Worm (Caenorhabditis elegans) whole organism, dauer: Measurements from ENCODE around the gene bgnt-1.5.

Source experiments
- unc-62 ChIP-seq: sonication (generic microtip); optimal IDR thresholded peaks from 2 replicates; lab custom pipeline; 2017; ENCODE audit warnings: missing biosample characterization, missing genetic modification reagents, missing genetic modification characterization

The bgnt-1.5 gene

DNA sequence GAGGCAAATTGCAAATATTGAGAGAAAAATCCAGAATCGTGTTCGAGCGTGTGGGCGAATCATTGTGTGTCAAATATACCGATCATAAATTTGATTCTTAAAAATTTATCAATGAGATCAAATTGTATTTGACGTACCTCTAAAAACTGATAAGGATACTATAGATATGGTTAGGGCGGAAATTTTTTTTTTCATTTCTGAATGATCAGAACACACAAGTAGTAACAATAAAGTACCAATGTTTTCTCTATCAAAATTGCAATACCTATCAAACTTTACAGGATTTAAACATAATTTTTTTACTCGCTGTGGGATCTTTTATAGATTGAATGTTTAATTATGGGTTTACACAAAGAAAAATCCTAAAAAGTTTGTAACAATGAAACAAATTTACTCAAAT lies at the start of gene bgnt-1.5:
bgnt-1.5 (minus strand) TSS at position 101 of the 400 bp plus-strand sequence.
- no peak for TF ChIP-seq unc-62 (GFP tag; lab: Kevin White, UChicago)

DNA sequence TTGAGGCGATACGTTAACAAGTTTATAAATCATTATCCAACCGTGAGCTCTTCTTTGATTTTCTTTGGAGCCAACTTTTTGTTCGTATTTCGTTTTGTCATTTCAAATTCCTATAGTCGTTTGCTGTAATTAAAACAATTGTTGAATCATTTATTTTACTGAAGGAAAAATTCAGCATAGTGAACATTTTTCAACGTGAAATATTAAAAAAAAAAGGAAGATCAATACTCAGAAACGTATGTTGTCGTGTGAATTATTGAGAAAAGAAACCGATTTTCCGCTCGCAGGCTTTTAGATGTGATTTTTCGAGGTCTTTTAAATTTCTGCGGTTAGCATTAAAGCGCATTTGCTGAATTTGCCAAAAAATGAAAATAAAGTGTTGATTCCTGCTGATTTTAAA lies 46.7 kb upstream of the bgnt-1.5 start, which contains the start of gene phf-33:
phf-33 (minus strand) TSS at position 101 of the 400 bp plus-strand sequence.
- TF ChIP-seq unc-62 (GFP tag; lab: Kevin White, UChicago) = no peak

DNA sequence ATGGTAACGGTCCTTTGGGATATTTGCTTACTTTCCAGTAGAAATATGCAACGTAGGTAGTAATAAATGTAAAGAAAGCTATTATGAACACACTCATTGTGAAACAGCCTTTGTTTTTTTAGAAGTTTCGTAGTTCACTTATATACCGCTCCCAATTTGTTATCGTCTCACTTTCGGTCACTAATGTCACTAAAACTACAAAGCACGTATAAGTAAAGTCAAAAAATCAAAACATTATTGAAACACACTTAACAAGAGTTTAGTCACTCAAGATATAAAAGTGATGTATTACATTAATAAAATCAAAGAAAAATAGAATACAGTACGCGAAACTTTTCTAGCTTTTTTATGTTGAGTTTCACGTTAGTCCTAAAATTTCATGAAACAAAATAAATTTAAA lies 41.9 kb upstream of the bgnt-1.5 start, which contains the start of gene cyp-14A3:
cyp-14A3 (minus strand) TSS at position 101 of the 400 bp plus-strand sequence.
- TF ChIP-seq unc-62 (GFP tag; lab: Kevin White, UChicago) = no peak

DNA sequence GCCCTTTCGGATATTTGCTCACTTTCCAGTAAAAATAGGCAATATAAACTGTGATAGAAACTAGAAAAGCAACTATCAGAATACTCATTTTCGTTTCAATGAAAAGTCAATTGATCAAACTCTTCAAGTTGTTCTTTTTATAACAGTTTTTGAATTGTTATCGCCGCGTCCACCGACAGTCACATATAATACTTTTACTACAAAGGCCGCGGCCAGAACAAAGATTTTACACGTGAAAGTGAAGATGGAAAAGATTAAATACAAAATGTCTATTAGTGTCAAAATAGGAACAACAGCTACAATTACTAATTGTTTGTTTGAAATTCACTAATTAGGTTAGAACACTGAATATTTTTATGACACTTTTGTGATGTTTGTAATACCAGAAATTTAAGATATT lies 37.4 kb upstream of the bgnt-1.5 start, which contains the start of gene cyp-14A2:
cyp-14A2 (minus strand) TSS at position 101 of the 400 bp plus-strand sequence.
- no peak for TF ChIP-seq unc-62 (GFP tag; lab: Kevin White, UChicago)

DNA sequence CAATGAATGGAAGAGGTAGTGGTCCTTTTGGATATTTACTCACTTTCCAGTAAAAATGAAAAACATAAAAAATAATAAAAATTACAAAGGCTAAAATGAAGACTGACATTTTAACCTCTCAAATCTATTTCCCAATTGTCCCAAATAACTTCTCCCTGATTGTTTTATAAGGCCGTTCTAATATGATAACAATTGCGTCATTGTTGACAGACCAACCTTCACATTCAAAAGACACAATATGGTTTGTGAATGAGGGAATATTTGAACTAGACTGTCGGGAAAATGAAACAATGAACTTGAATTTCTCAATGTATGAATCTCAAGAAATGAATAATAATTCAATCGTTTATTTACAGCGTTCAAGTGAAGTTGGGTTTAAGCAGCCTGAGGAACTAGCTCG lies 35.1 kb upstream of the bgnt-1.5 start, which contains the start of gene cyp-14A1:
cyp-14A1 (minus strand) TSS at position 126 of the 400 bp plus-strand sequence.
- no peak for TF ChIP-seq unc-62 (GFP tag; lab: Kevin White, UChicago)

DNA sequence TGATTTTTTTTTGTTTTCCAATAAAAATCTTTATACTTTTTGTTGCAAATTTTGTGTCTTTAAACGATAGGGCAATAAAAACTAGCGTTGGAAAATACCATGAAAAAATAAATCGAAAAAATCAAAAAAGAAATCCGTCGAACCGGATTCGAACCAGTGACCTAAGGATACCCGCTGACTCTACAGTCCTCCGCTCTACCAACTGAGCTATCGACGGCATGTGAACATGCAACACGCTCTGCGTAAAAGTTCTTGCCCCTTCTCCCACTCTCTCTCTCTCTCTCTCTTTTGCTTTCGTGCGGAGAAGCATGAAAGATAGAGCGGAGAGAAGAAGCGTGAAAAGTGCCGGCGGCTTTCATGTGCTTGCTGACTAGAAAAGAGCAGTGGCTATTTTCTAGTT lies 32.4 kb upstream of the bgnt-1.5 start:
- no peak for TF ChIP-seq unc-62 (GFP tag; lab: Kevin White, UChicago)

DNA sequence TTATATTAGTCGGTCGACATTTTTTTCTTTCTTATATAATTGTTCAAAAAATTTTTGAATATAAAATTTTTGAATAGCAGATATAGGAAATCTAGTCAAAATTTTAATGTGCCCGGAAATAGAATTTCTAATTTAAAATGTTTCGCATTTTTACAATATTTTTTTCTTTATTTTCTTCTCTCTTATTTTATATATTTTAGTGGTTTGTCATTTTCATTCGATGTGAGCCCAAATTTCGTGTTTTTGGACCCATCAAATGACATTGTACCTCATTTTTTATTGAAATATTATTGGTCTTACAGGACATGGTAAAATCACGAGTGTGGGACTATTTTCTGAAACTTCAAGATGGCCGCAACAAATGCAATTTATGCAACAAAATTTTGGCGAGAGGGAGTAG lies 30.0 kb upstream of the bgnt-1.5 start, which contains the start of gene K09A11.1:
K09A11.1 (plus strand) TSS at position 301 of the 400 bp plus-strand sequence.
- no peak for TF ChIP-seq unc-62 (GFP tag; lab: Kevin White, UChicago)

DNA sequence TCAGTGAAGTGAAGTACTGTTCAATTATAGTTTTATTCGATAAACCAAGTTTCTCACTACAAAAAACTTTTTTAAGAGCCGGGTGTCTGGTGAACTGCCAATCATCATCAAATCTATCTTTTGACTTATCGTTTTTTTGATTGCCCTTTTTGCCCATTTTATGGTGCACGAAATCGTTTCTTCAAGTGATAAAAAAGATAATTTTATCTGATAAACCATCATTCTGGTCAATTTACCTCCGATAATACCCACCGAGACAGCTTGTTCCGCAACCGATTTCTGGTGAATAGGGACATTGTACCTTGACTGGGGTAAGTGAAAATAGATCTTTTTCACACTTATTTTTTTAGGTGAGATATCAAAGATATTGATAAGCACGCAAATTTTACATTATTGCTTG lies 25.4 kb upstream of the bgnt-1.5 start, which contains the start of gene K08H2.10:
K08H2.10 (plus strand) TSS at position 230 of the 400 bp plus-strand sequence.
- no peak for TF ChIP-seq unc-62 (GFP tag; lab: Kevin White, UChicago)

DNA sequence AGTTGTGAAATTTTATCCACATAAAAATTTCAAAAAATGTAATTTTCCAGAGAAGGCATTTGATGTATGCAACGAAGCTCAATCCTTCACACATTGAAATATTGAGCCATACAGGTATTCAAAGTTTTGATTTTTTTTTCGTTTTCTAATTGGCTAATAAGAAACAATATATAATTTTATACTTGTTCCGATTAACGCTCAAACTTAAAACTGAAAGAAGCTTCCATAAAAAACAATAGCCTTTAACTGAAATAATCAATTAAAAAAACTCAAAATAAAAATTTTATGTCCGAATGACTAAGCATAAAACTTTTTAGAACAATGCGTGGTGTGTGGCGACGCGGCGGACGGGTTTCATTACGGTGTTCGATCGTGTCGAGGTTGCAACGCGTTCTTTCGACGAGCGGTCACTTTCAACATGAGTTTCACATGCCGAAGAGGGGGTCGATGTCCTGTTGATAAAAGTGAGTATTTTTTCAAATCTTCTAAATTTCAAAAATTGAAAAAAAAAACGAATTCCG lies 19.8 kb upstream of the bgnt-1.5 start, which contains the start of gene nhr-32:
nhr-32 (plus strand) TSS at position 51 of the 521 bp plus-strand sequence.
- TF ChIP-seq unc-62 (GFP tag; lab: Kevin White, UChicago) = no peak

DNA sequence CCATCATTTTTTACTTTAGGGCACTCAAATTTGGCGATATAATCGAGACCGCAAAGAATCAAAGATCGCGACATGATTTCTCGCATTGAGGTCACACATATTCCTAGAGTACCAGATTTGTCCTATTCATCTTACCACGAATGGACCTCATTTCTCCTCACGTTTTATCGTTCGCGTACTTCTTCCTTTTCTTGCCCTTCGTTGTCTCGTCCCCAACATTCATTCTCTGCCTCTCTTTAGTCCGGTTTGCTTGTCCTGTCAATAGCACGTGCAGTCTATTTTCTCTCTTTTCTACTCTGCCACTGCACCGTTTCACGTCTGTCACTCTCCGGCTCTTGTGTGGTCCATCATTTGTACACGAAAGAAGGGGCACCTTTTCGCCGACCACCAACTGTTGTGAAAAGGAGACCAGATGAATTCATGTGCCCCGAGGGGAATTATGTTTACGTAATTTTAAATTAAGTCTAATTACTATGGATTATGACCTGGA lies 19.2 kb upstream of the bgnt-1.5 start:
- TF ChIP-seq unc-62 (GFP tag; lab: Kevin White, UChicago) = no peak

DNA sequence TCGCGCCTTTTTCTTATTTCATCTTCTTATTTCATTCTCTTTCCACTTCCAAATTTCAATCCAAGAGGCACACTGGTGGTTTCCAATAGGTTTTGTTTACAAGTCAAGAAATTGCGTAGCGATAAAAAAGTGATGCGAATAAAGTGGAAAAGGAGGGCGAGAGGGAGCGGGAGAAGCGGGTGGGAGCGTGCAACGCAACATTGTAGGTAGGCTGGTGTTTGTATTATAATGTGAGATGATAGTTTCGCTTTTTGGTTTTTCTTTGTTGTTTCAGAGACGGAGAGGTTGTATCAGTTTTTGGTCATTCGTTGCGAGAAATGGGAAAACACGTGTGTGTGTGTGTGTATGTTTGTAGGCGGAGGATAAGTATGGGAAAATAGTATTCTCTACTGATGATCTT lies 18.0 kb upstream of the bgnt-1.5 start:
- TF ChIP-seq unc-62 (GFP tag; lab: Kevin White, UChicago) = no peak

DNA sequence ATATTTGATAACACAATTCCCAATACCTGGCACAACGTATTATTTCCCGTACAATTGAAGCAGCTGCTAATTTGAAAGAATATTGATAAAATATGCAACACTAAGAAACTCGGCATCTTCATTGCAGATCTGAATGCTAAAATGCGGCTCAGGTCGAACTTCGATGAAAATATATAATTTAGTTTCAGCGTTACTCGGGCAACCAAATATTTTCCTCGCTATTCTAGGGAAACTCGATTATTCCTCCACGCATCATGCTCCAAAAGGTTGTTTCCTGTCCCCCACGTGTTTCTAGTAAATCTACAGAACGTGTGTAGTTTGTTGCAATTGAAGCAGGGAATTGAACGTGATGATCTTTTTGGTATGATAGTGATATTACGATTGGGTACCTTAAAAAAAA lies 16.9 kb upstream of the bgnt-1.5 start:
- no peak for TF ChIP-seq unc-62 (GFP tag; lab: Kevin White, UChicago)

DNA sequence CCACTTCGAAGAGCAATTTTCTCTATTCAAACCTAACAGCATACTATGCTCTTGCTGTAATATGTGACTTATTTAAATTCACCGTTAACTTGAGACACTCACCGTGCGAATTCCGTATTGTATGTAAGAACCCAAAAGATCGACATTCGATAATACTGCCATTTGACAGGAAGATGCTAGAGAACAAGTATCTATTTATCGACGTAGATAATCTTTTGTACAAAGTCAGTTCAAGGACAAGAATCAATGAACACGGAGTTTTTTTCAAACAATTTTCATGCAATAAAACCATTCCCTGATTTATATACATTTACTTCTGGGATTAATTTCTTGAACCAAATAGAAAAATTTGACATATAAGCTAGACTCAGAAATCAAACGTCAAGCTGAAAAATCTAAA lies 16.1 kb upstream of the bgnt-1.5 start, which contains the start of gene K08H2.7:
K08H2.7 (minus strand) TSS at position 173 of the 400 bp plus-strand sequence.
- no peak for TF ChIP-seq unc-62 (GFP tag; lab: Kevin White, UChicago)

DNA sequence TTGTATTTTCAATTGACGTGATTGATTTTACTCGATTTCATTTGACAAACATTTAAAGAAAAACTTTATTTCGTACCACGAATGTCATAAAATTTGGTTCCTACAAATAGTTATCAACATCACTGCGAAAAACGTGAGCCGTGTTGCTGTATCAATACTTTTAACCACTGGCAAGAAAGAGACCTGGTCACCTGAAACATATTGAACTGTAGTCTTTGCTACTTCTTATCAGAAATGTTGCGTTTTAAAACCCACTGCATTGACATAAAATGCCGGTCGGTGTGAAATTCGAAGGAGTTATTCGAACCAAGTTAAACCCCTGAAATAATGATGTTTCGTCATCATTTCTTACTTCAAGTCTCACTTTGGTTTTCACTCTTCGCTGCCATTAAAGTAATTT lies 15.5 kb upstream of the bgnt-1.5 start:
- TF ChIP-seq unc-62 (GFP tag; lab: Kevin White, UChicago) = no peak

DNA sequence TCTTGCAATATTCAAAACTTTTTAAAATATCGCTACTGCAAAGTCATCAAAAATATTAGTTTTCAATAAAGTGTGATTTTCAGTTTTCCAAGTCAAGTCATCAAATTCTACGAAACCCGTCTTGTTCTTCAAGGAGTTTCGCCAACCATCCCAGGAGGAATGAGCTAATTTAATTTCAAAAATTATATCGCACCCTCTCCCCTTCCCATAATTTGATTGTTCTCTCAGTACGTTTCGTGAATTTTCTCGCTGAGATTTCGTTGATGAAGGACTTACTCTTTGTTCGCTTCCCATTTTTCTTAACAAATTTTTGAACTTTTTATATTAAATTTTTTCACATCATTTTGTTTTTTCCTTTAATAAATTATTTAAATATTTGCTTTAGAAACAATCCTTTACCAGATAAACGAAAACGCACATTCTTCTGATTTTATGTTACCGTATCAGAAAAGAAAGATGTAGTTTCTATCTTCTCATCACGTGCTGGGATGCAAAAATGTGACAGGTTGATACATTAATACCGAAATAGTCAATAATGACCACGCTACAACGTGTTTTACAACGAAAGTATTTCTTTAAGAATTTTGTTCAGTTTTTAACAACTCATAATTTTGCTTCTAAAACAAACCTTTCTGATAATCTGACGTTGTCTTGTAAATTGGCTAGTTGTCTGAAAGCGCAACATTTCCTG lies 14.7 kb upstream of the bgnt-1.5 start:
- no peak for TF ChIP-seq unc-62 (GFP tag; lab: Kevin White, UChicago)

DNA sequence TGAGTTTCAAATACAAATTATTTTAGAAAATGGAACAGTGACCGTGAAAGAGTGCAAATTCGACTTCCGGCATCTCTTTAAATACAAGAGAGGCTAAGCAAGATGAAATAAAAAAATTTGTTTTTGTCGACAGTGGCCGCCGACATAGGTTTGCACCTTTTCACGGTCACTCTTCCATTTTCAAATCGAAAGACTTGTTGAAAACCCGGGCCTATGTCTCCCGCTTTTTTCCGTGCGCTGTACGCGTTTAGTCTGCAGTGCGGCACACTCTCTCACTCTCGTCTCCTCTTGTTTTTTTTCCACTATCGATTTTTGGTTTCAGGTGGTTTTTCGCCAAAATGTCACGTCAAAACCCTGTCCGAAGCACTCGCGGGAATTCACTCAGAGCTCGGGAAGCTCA lies 12.9 kb upstream of the bgnt-1.5 start, which contains the start of gene hpl-1:
hpl-1 (plus strand) TSS at position 301 of the 400 bp plus-strand sequence.
- no peak for TF ChIP-seq unc-62 (GFP tag; lab: Kevin White, UChicago)
